Worm (Caenorhabditis elegans): ENCODE measurements around the gene npl-4.2.

ce11 chrII:5578714-5579113, 44.0 kb upstream of the npl-4.2 start:
- no peak for TF ChIP-seq nhr-76 (tag; optimal IDR thresholded peaks at IDR 0.05)
- no peak for TF ChIP-seq tbx-2 (tag; optimal IDR thresholded peaks at IDR 0.05)
- no peak for TF ChIP-seq lin-39 (tag; optimal IDR thresholded peaks at IDR 0.05)
- no peak for TF ChIP-seq ztf-11 (tag; optimal IDR thresholded peaks at IDR 0.05)
- TF ChIP-seq pha-4 (tag; optimal IDR thresholded peaks at IDR 0.05): no peak
- TF ChIP-seq nhr-12 (tag; optimal IDR thresholded peaks at IDR 0.05): no peak
- TF ChIP-seq nhr-77 (tag; optimal IDR thresholded peaks at IDR 0.05): no peak
- TF ChIP-seq snpc-4 (tag; optimal IDR thresholded peaks at IDR 0.05): no peak
- no peak for TF ChIP-seq nhr-237 (tag; optimal IDR thresholded peaks at IDR 0.05)
- TF ChIP-seq ceh-9 (tag; optimal IDR thresholded peaks at IDR 0.05): no peak
- TF ChIP-seq lsy-12 (tag; optimal IDR thresholded peaks at IDR 0.05): no peak
- no peak for TF ChIP-seq mdl-1 (tag; optimal IDR thresholded peaks at IDR 0.05)
- no peak for TF ChIP-seq elt-1 (tag; optimal IDR thresholded peaks at IDR 0.05)

All from whole organism, L3 larva.